Worm (Caenorhabditis elegans) whole organism, young adult: ENCODE results near the gene F47F2.3.

Source experiments
- bed-1 ChIP-seq: fragments of 200-800 bp; sonication (Bioruptor generic); IDR thresholded peaks from 2 replicates; pipeline ENCODE4 v1.3.6; 2022; ENCODE audit warnings: missing genetic modification reagents, missing genetic modification characterization, missing compliant biosample characterization
- egl-18 ChIP-seq: fragments of 200-800 bp; sonication (Bioruptor generic); IDR thresholded peaks from 2 replicates; pipeline ENCODE4 v1.3.6; 2022; ENCODE audit warnings: missing genetic modification reagents, missing genetic modification characterization, missing compliant biosample characterization
- unc-62 ChIP-seq: fragments of 150-350 bp; optimal IDR thresholded peaks from 2 replicates; lab custom pipeline; 2014; ENCODE audit warnings: missing biosample characterization, missing genetic modification reagents, missing genetic modification characterization

ce11 chrX:3911280-3911679 lies 15.8 kb upstream of the F47F2.3 start, which contains the start of gene T22B2.5:
- TF ChIP-seq unc-62 (GFP tag; lab: Kevin White, UChicago) (no peak), egl-18 (GFP tag; lab: Robert Waterston, UW) (no peak), bed-1 (GFP tag; lab: Robert Waterston, UW) (no peak)
